Worm (Caenorhabditis elegans): ENCODE data around the gene tag-241.

ce11 chrX:11848618-11849017 lies 24.8 kb downstream of the tag-241 start, which contains the start of gene F54F7.9:
- TF ChIP-seq snpc-4 (tag; optimal IDR thresholded peaks at IDR 0.05): no peak
- TF ChIP-seq unc-62 (GFP tag; optimal IDR thresholded peaks at IDR 0.05): no peak
- TF ChIP-seq rnt-1 (tag; optimal IDR thresholded peaks at IDR 0.05): no peak
- TF ChIP-seq zip-4 (GFP tag; optimal IDR thresholded peaks at IDR 0.05): no peak
- TF ChIP-seq lin-35 (GFP tag; optimal IDR thresholded peaks at IDR 0.05): no peak
- no peak for TF ChIP-seq nhr-90 (tag; optimal IDR thresholded peaks at IDR 0.05; ENCODE audit: poor library complexity)
- TF ChIP-seq ama-1 (optimal IDR thresholded peaks at IDR 0.05): no peak
- no peak for TF ChIP-seq egl-27 (tag; optimal IDR thresholded peaks at IDR 0.05)
- TF ChIP-seq unc-130 (tag; optimal IDR thresholded peaks at IDR 0.05): no peak
- no peak for TF ChIP-seq nhr-12 (tag; optimal IDR thresholded peaks at IDR 0.05)
- TF ChIP-seq isw-1 (GFP tag; IDR thresholded peaks at IDR 0.05): no peak
- no peak for TF ChIP-seq nhr-237 (tag; optimal IDR thresholded peaks at IDR 0.05)

Data from whole organism, L1 larva.